Fruit fly (Drosophila melanogaster) whole organism, wandering third instar larva: ENCODE data around the gene stai.

ENCODE experiments used
- CG32264 ChIP-seq: fragments of 200-800 bp; sonication (Bioruptor generic); optimal IDR thresholded peaks from 2 replicates; lab custom pipeline; 2016; ENCODE audit warnings: missing biosample characterization, missing genetic modification characterization
- Hr83 ChIP-seq: fragments of 200-300 bp; sonication (Bioruptor generic); optimal IDR thresholded peaks from 2 replicates; lab custom pipeline; 2016; ENCODE audit warnings: missing biosample characterization, mild to moderate bottlenecking, missing genetic modification characterization, moderate library complexity; ENCODE audit not compliant: poor library complexity, severe bottlenecking
- Mio ChIP-seq: sonication (Bioruptor generic); optimal IDR thresholded peaks from 2 replicates; lab custom pipeline; 2016; ENCODE audit warnings: missing biosample characterization, missing genetic modification characterization
- Myc ChIP-seq: fragments of >200 bp; optimal IDR thresholded peaks from 2 replicates; lab custom pipeline; 2017
- OdsH ChIP-seq: fragments of 200-800 bp; sonication (Bioruptor generic); optimal IDR thresholded peaks from 2 replicates; lab custom pipeline; 2016; ENCODE audit warnings: missing biosample characterization, mild to moderate bottlenecking, missing genetic modification characterization
- Vsx2 ChIP-seq: fragments of 200-300, 225-300 bp; sonication (Bioruptor generic); optimal IDR thresholded peaks from 2 replicates; lab custom pipeline; 2018; ENCODE audit warnings: missing biosample characterization, missing genetic modification characterization; ENCODE audit not compliant: partially characterized antibody
- dmrt93B ChIP-seq: fragments of 200-800 bp; sonication (Bioruptor generic); optimal IDR thresholded peaks from 2 replicates; lab custom pipeline; 2018; ENCODE audit warnings: missing biosample characterization, mild to moderate bottlenecking, missing genetic modification characterization
- dsf ChIP-seq: sonication (Bioruptor generic); optimal IDR thresholded peaks from 2 replicates; lab custom pipeline; 2016; ENCODE audit warnings: missing biosample characterization, missing genetic modification characterization, borderline replicate concordance
- foxo ChIP-seq, 2 experiments: fragments of 200-800 bp; sonication (Bioruptor generic); optimal IDR thresholded peaks; 2 replicates in 1 of 2; 3 replicates in 1 of 2; lab custom pipeline; 2016 to 2017; ENCODE audit warnings: missing biosample characterization in 2 of 2, missing genetic modification characterization in 2 of 2
- h ChIP-seq: fragments of 200-800 bp; sonication (Bioruptor generic); optimal IDR thresholded peaks from 3 replicates; lab custom pipeline; 2016; ENCODE audit warnings: missing biosample characterization, mild to moderate bottlenecking, missing genetic modification characterization
- jim ChIP-seq: fragments of 175-275, 200-325 bp; sonication (Bioruptor generic); optimal IDR thresholded peaks from 2 replicates; lab custom pipeline; 2016; ENCODE audit warnings: missing biosample characterization, mild to moderate bottlenecking, missing genetic modification characterization
- sage ChIP-seq: fragments of 200-800 bp; sonication (Bioruptor generic); optimal IDR thresholded peaks from 2 replicates; lab custom pipeline; 2016; ENCODE audit warnings: missing biosample characterization, mild to moderate bottlenecking, missing genetic modification characterization
- sv ChIP-seq: fragments of 200-800 bp; sonication (Bioruptor generic); optimal IDR thresholded peaks from 3 replicates; lab custom pipeline; 2016; ENCODE audit warnings: missing biosample characterization, missing genetic modification characterization
- tai ChIP-seq: sonication (Bioruptor generic); optimal IDR thresholded peaks from 2 replicates; lab custom pipeline; 2016; ENCODE audit warnings: missing biosample characterization, missing genetic modification characterization
- usp ChIP-seq: fragments of >200 bp; optimal IDR thresholded peaks from 2 replicates; lab custom pipeline; 2017; ENCODE audit warnings: missing biosample characterization, missing genetic modification characterization

stai gene

DNA sequence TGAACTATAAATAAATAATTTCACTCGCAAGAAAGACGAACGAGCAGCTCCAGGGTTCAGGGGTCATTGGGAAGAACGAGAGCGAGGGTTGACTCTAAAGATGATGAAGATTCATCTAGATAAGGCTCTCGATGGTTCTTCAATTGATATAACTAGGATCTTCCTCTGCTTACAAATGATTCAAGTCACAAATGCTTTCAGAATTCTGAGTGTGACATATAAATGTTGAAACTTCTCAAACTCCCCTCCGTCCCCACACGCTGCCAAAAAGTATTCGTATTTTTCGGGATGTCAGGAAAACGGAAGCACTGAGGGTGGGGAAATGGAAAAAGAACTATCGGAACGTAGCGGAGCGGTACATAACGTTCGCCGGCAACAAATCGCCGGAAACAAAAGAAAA, 71.0 kb downstream of the stai start:
- no peak for TF ChIP-seq Myc (lab: Kevin White, UChicago)
- no peak for TF ChIP-seq usp (GFP tag; lab: Kevin White, UChicago)
- TF ChIP-seq foxo (GFP tag; optimal IDR thresholded peaks at IDR 0.05; lab: Kevin White, UChicago), result no peak
- TF ChIP-seq tai (GFP tag; lab: Kevin White, UChicago), result no peak
- no peak for TF ChIP-seq Vsx2
- no peak for TF ChIP-seq dsf (GFP tag; lab: Kevin White, UChicago)
- no peak for TF ChIP-seq dmrt93B
- TF ChIP-seq CG32264 (GFP tag; lab: Kevin White, UChicago), result no peak
- no peak for TF ChIP-seq jim
- TF ChIP-seq Hr83 (GFP tag; lab: Kevin White, UChicago), result no peak

DNA sequence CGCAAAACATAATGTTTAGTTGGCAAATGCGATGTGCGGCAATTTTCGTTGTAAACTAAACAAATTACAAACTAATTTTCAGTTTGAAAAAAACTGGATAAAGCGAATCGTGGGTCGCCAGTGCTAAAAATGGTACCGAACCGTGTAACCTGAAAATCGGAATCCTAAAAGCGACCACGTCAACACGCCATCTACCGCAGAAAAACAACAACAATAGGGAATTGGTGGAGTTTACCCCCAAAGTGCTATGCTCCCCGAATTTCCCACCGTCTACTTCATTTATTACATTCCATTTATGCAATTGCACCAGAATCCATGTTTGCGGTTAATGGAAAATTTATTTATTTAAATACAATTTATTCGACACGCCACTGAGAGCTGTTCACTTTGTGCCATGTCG, 72.8 kb downstream of the stai start:
- TF ChIP-seq h (GFP tag; lab: Kevin White, UChicago), result no peak
- no peak for TF ChIP-seq sv
- no peak for TF ChIP-seq Hr83 (GFP tag; lab: Kevin White, UChicago)
- TF ChIP-seq jim, result no peak
- TF ChIP-seq foxo (GFP tag; optimal IDR thresholded peaks at IDR 0.05; lab: Kevin White, UChicago), result no peak
- no peak for TF ChIP-seq Mio (GFP tag; lab: Kevin White, UChicago)
- no peak for TF ChIP-seq OdsH (GFP tag; lab: Kevin White, UChicago)
- no peak for TF ChIP-seq sage (GFP tag; lab: Kevin White, UChicago)
- no peak for TF ChIP-seq Myc (lab: Kevin White, UChicago)
